Worm (Caenorhabditis elegans) whole organism, L1 larva: ENCODE measurements around the gene fis-1.

Source experiments
- C04F5.9 ChIP-seq: sonication (generic microtip); optimal IDR thresholded peaks from 2 replicates; lab custom pipeline; 2016; ENCODE audit warnings: missing genetic modification characterization, missing compliant biosample characterization
- aha-1 ChIP-seq: fragments of 150-350 bp; optimal IDR thresholded peaks from 2 replicates; lab custom pipeline; 2014; ENCODE audit warnings: missing biosample characterization, missing genetic modification characterization
- ama-1 ChIP-seq: fragments of 150-350 bp; optimal IDR thresholded peaks from 2 replicates; lab custom pipeline; 2014
- blmp-1 ChIP-seq: fragments of 150-350 bp; optimal IDR thresholded peaks from 2 replicates; lab custom pipeline; 2014; ENCODE audit warnings: missing biosample characterization, missing genetic modification characterization
- dpl-1 ChIP-seq, 3 experiments: fragments of 150-350 bp in 2 of 3; sonication (generic microtip) in 1 of 3; optimal IDR thresholded peaks; 2 replicates each; lab custom pipeline; 2014 to 2017; ENCODE audit warnings: missing biosample characterization in 3 of 3, missing genetic modification characterization in 3 of 3, missing genetic modification reagents in 3 of 3
- egl-27 ChIP-seq, 2 experiments: fragments of 150-350 bp in 1 of 2; sonication (generic microtip); optimal IDR thresholded peaks; 3 replicates each; lab custom pipeline; 2017 to 2018; ENCODE audit warnings: missing biosample characterization in 2 of 2, missing genetic modification characterization in 2 of 2, missing genetic modification reagents in 2 of 2
- lin-14 ChIP-seq: fragments of 200-800 bp; sonication (Bioruptor generic); optimal IDR thresholded peaks from 2 replicates; lab custom pipeline; 2018; ENCODE audit warnings: mild to moderate bottlenecking, missing genetic modification characterization, moderate library complexity, missing compliant biosample characterization
- lin-15B ChIP-seq: fragments of 150-350 bp; sonication (generic microtip); optimal IDR thresholded peaks from 3 replicates; lab custom pipeline; 2014; ENCODE audit warnings: missing biosample characterization, missing genetic modification characterization
- lsy-2 ChIP-seq, 2 experiments: fragments of 150-350 bp; optimal IDR thresholded peaks; 2 replicates each; lab custom pipeline; 2014; ENCODE audit warnings: missing biosample characterization in 2 of 2, missing genetic modification characterization in 2 of 2
- nhr-20 ChIP-seq: sonication (generic microtip); optimal IDR thresholded peaks from 2 replicates; lab custom pipeline; 2016; ENCODE audit warnings: mild to moderate bottlenecking, missing genetic modification characterization, missing compliant biosample characterization
- nhr-28 ChIP-seq: fragments of 150-350 bp; optimal IDR thresholded peaks from 2 replicates; lab custom pipeline; 2014; ENCODE audit warnings: missing biosample characterization, missing genetic modification characterization
- unc-62 ChIP-seq: fragments of 150-350 bp; optimal IDR thresholded peaks from 2 replicates; lab custom pipeline; 2014; ENCODE audit warnings: missing biosample characterization, missing genetic modification reagents, missing genetic modification characterization
- zip-4 ChIP-seq: fragments of 200-800 bp; sonication (Bioruptor generic); optimal IDR thresholded peaks from 2 replicates; lab custom pipeline; 2018; ENCODE audit warnings: mild to moderate bottlenecking, missing genetic modification characterization, moderate library complexity, missing compliant biosample characterization
- ztf-11 ChIP-seq, 2 experiments: sonication (generic microtip); optimal IDR thresholded peaks; 2 replicates each; lab custom pipeline; 2016 to 2017; ENCODE audit warnings: missing genetic modification characterization in 2 of 2, missing biosample characterization in 1 of 2, missing compliant biosample characterization in 1 of 2

- TF ChIP-seq unc-62 (GFP tag; lab: Kevin White, UChicago) (no peak), ztf-11 (tag; optimal IDR thresholded peaks at IDR 0.05; lab: Kevin White, UChicago) (no peak), lin-14 (peak; percentile 90), egl-27 (tag; optimal IDR thresholded peaks at IDR 0.05; lab: Kevin White, UChicago) (no peak), blmp-1 (no peak), zip-4 (GFP tag; lab: Kevin White, UChicago) (no peak), aha-1 (tag; lab: Kevin White, UChicago) (no peak), nhr-28 (tag; lab: Kevin White, UChicago) (no peak), nhr-20 (tag; lab: Kevin White, UChicago) (peak; percentile 8), lin-15B (tag; lab: Kevin White, UChicago) (no peak), ama-1 (lab: Kevin White, UChicago) (no peak), C04F5.9 (tag; lab: Kevin White, UChicago) (no peak), dpl-1 (GFP tag; optimal IDR thresholded peaks at IDR 0.05; lab: Kevin White, UChicago) (peak in 1 of 3 experiments; percentile 13), lsy-2 (tag; optimal IDR thresholded peaks at IDR 0.05; lab: Kevin White, UChicago) (peak; percentile 9 to 66)
These were observed 46.0 kb upstream of the fis-1 start for ce11 chrII:6708980-6709379.
